Worm (Caenorhabditis elegans): ENCODE results near the gene F23F1.10.

DNA sequence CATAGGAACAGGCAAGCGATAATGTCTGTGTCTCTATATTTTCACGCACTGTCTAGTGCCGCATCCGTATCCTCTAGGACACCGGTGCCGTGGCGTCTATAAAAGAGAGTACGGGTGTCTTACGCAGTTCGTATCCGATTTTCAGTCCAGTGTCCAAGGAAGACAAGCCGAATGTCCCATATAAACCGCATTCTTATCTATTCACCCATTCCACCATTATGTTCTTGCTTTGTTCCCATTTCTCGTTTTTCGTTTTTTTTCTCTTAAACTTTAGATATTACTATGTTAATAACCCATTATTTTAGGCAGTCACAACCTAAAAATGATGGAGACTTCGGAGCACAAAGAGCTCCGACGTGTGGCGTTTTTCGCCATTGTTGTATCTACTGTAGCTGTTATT is 18.8 kb downstream of the F23F1.10 start, which contains the start of gene sqt-2:
- TF ChIP-seq med-1 (GFP tag; optimal IDR thresholded peaks at IDR 0.05; ENCODE audit: insufficient read depth) (no peak), cog-1 (tag; optimal IDR thresholded peaks at IDR 0.05) (no peak), flt-1 (GFP tag; IDR thresholded peaks at IDR 0.05) (no peak), ztf-23 (GFP tag; IDR thresholded peaks at IDR 0.05) (no peak), tab-1 (GFP tag; IDR thresholded peaks at IDR 0.05) (no peak), ref-1 (GFP tag; conservative IDR thresholded peaks at IDR 0.05) (no peak), ztf-29 (GFP tag; IDR thresholded peaks at IDR 0.05) (no peak), T22C8.4 (GFP tag; IDR thresholded peaks at IDR 0.05) (no peak)
